Worm (Caenorhabditis elegans) whole organism, L4 larva: Measurements from ENCODE around the gene nhr-68.

Source experiments
- D1046.2 ChIP-seq: fragments of 200-800 bp; sonication (Bioruptor generic); IDR thresholded peaks from 2 replicates; pipeline ENCODE4 v1.3.6; 2022; ENCODE audit warnings: missing genetic modification characterization, missing compliant biosample characterization
- F26F4.8 ChIP-seq: fragments of 200-800 bp; sonication (Bioruptor generic); conservative IDR thresholded peaks from 2 replicates; pipeline ENCODE4 v1.3.6; 2022; ENCODE audit warnings: missing genetic modification characterization, missing compliant biosample characterization
- T20F7.1 ChIP-seq: fragments of 200-800 bp; sonication (Bioruptor generic); optimal IDR thresholded peaks from 2 replicates; lab custom pipeline; 2018; ENCODE audit warnings: mild to moderate bottlenecking, missing genetic modification characterization, missing compliant biosample characterization
- Y48G9A.11 ChIP-seq: fragments of 200-800 bp; sonication (Bioruptor generic); IDR thresholded peaks from 2 replicates; pipeline ENCODE4 v1.3.6; 2022; ENCODE audit warnings: missing genetic modification reagents, missing genetic modification characterization, missing compliant biosample characterization
- Y75B8A.6 ChIP-seq: fragments of 200-800 bp; sonication (Bioruptor generic); IDR thresholded peaks from 2 replicates; pipeline ENCODE4 v1.3.6; 2022; ENCODE audit warnings: missing genetic modification reagents, missing genetic modification characterization, missing compliant biosample characterization
- ZK337.2 ChIP-seq: fragments of 200-800 bp; sonication (Bioruptor generic); IDR thresholded peaks from 2 replicates; pipeline ENCODE4 v1.3.6; 2022; ENCODE audit warnings: missing genetic modification reagents, missing genetic modification characterization, missing compliant biosample characterization
- aha-1 ChIP-seq: fragments of 150-350 bp; peaks from one replicate; lab custom pipeline; 2014; ENCODE audit warnings: missing biosample characterization, missing genetic modification characterization
- ceh-32 ChIP-seq: sonication (generic microtip); optimal IDR thresholded peaks from 2 replicates; lab custom pipeline; 2016; ENCODE audit warnings: mild to moderate bottlenecking, missing genetic modification characterization, missing compliant biosample characterization; ENCODE audit not compliant: poor library complexity
- ceh-62 ChIP-seq: sonication (generic microtip); optimal IDR thresholded peaks from 2 replicates; lab custom pipeline; 2017; ENCODE audit warnings: missing biosample characterization, missing genetic modification characterization
- ceh-82 ChIP-seq: sonication (generic microtip); optimal IDR thresholded peaks from 2 replicates; lab custom pipeline; 2017; ENCODE audit warnings: missing biosample characterization, missing genetic modification characterization
- ces-1 ChIP-seq: fragments of 150-350 bp; sonication (generic microtip); optimal IDR thresholded peaks from 4 replicates; lab custom pipeline; 2014; ENCODE audit warnings: missing biosample characterization, missing genetic modification reagents, missing genetic modification characterization
- ctbp-1 ChIP-seq: fragments of 200-800 bp; sonication (Bioruptor generic); IDR thresholded peaks from 2 replicates; pipeline ENCODE4 v1.3.6; 2022; ENCODE audit warnings: missing genetic modification reagents, missing genetic modification characterization, missing compliant biosample characterization
- daf-12 ChIP-seq: fragments of 150-350 bp; optimal IDR thresholded peaks from 2 replicates; lab custom pipeline; 2014; ENCODE audit warnings: missing biosample characterization, missing genetic modification reagents, missing genetic modification characterization
- daf-19 ChIP-seq: fragments of 200-800 bp; sonication (Bioruptor generic); conservative IDR thresholded peaks from 2 replicates; pipeline ENCODE4 v1.3.6; 2022; ENCODE audit warnings: missing genetic modification characterization, missing compliant biosample characterization
- daf-8 ChIP-seq: fragments of 200-800 bp; sonication (Bioruptor generic); IDR thresholded peaks from 2 replicates; pipeline ENCODE4 v1.3.6; 2022; ENCODE audit warnings: missing genetic modification characterization, missing compliant biosample characterization
- dmd-8 ChIP-seq: fragments of 200-800 bp; sonication (Bioruptor generic); IDR thresholded peaks from 2 replicates; pipeline ENCODE4 v1.3.6; 2022; ENCODE audit warnings: missing genetic modification characterization, missing compliant biosample characterization
- dmd-9 ChIP-seq: fragments of 200-800 bp; sonication (Bioruptor generic); IDR thresholded peaks from 2 replicates; pipeline ENCODE4 v1.3.6; 2022; ENCODE audit warnings: missing genetic modification reagents, missing genetic modification characterization, missing compliant biosample characterization
- duxl-1 ChIP-seq: sonication (generic microtip); optimal IDR thresholded peaks from 2 replicates; lab custom pipeline; 2016; ENCODE audit warnings: mild to moderate bottlenecking, missing genetic modification characterization, moderate library complexity, missing compliant biosample characterization; ENCODE audit not compliant: poor library complexity
- egl-27 ChIP-seq: sonication (generic microtip); optimal IDR thresholded peaks from 3 replicates; lab custom pipeline; 2017; ENCODE audit warnings: missing biosample characterization, missing genetic modification reagents, missing genetic modification characterization
- fos-1 ChIP-seq: fragments of 150-350 bp; optimal IDR thresholded peaks from 2 replicates; lab custom pipeline; 2014; ENCODE audit warnings: missing biosample characterization, missing genetic modification characterization
- gei-8 ChIP-seq: fragments of 200-800 bp; sonication (Bioruptor generic); optimal IDR thresholded peaks from 2 replicates; lab custom pipeline; 2018; ENCODE audit warnings: mild to moderate bottlenecking, missing genetic modification characterization, missing compliant biosample characterization
- hif-1 ChIP-seq, 2 experiments: sonication (generic microtip); optimal IDR thresholded peaks; 2 replicates each; lab custom pipeline; 2016 to 2017; ENCODE audit warnings: missing compliant biosample characterization in 2 of 2, missing genetic modification characterization in 2 of 2, missing genetic modification reagents in 2 of 2, missing genotype in 2 of 2, mild to moderate bottlenecking in 1 of 2
- hmg-1.1 ChIP-seq: fragments of 200-800 bp; sonication (Bioruptor generic); IDR thresholded peaks from 2 replicates; pipeline ENCODE4 v1.3.6; 2022; ENCODE audit warnings: missing genetic modification reagents, missing genetic modification characterization, missing compliant biosample characterization
- lim-7 ChIP-seq: fragments of 200-800 bp; sonication (Bioruptor generic); IDR thresholded peaks from 2 replicates; pipeline ENCODE4 v1.3.6; 2022; ENCODE audit warnings: missing genetic modification characterization, missing compliant biosample characterization
- lin-1 ChIP-seq: fragments of 200-800 bp; sonication (Bioruptor generic); IDR thresholded peaks from 2 replicates; pipeline ENCODE4 v1.3.6; 2022; ENCODE audit warnings: missing genetic modification reagents, missing genetic modification characterization, missing compliant biosample characterization
- lin-39 ChIP-seq: fragments of 150-350 bp; optimal IDR thresholded peaks from 2 replicates; lab custom pipeline; 2014; ENCODE audit warnings: missing biosample characterization, missing genetic modification reagents, missing genetic modification characterization
- madf-9 ChIP-seq: fragments of 200-800 bp; sonication (Bioruptor generic); conservative IDR thresholded peaks from 2 replicates; pipeline ENCODE4 v1.3.6; 2022; ENCODE audit warnings: missing genetic modification reagents, missing genetic modification characterization, missing compliant biosample characterization
- mdt-29 ChIP-seq: fragments of 200-800 bp; sonication (Bioruptor generic); IDR thresholded peaks from 2 replicates; pipeline ENCODE4 v1.3.6; 2022; ENCODE audit warnings: missing genetic modification reagents, missing genetic modification characterization, missing compliant biosample characterization
- mxl-3 ChIP-seq: fragments of 200-800 bp; sonication (Bioruptor generic); optimal IDR thresholded peaks from 2 replicates; lab custom pipeline; 2018; ENCODE audit warnings: mild to moderate bottlenecking, missing genetic modification characterization, missing compliant biosample characterization
- nhr-10 ChIP-seq: fragments of 150-350 bp; optimal IDR thresholded peaks from 2 replicates; lab custom pipeline; 2014; ENCODE audit warnings: missing biosample characterization, missing genetic modification characterization
- nhr-102 ChIP-seq: sonication (generic microtip); optimal IDR thresholded peaks from 2 replicates; lab custom pipeline; 2016; ENCODE audit warnings: mild to moderate bottlenecking, missing genetic modification characterization, moderate library complexity, missing compliant biosample characterization
- nhr-111 ChIP-seq: fragments of 200-800 bp; sonication (Bioruptor generic); optimal IDR thresholded peaks from 2 replicates; lab custom pipeline; 2018; ENCODE audit warnings: mild to moderate bottlenecking, missing genetic modification characterization, missing compliant biosample characterization
- nhr-41 ChIP-seq: fragments of 200-800 bp; sonication (Bioruptor generic); IDR thresholded peaks from 2 replicates; pipeline ENCODE4 v1.3.6; 2022; ENCODE audit warnings: missing genetic modification reagents, missing genetic modification characterization, missing compliant biosample characterization
- nhr-48 ChIP-seq: sonication (generic microtip); optimal IDR thresholded peaks from 2 replicates; lab custom pipeline; 2016; ENCODE audit warnings: mild to moderate bottlenecking, missing genetic modification characterization, missing compliant biosample characterization
- nhr-6 ChIP-seq: fragments of 150-350 bp; optimal IDR thresholded peaks from 2 replicates; lab custom pipeline; 2014; ENCODE audit warnings: missing biosample characterization, missing genetic modification characterization
- pha-4 ChIP-seq, 2 experiments: fragments of 150-350 bp in 1 of 2; fragments of 200-800 bp in 1 of 2; sonication (Bioruptor generic) in 1 of 2; IDR thresholded peaks in 1 of 2; optimal IDR thresholded peaks in 1 of 2; 2 replicates each; pipeline versions ENCODE4 v1.3.6 to Lab custom; 2014 to 2022; ENCODE audit warnings: missing genetic modification characterization in 2 of 2, missing genetic modification reagents in 2 of 2, missing biosample characterization in 1 of 2, missing compliant biosample characterization in 1 of 2
- pqm-1 ChIP-seq: sonication (generic microtip); optimal IDR thresholded peaks from 2 replicates; lab custom pipeline; 2017; ENCODE audit warnings: missing biosample characterization, missing genetic modification characterization
- saeg-2 ChIP-seq: fragments of 200-800 bp; sonication (Bioruptor generic); IDR thresholded peaks from 2 replicates; pipeline ENCODE4 v1.3.6; 2022; ENCODE audit warnings: missing genetic modification reagents, missing genetic modification characterization, missing compliant biosample characterization
- sdz-12 ChIP-seq: fragments of 200-800 bp; sonication (Bioruptor generic); optimal IDR thresholded peaks from 2 replicates; lab custom pipeline; 2018; ENCODE audit warnings: mild to moderate bottlenecking, missing genetic modification characterization, missing compliant biosample characterization
- snpc-1.2 ChIP-seq: fragments of 200-800 bp; sonication (Bioruptor generic); IDR thresholded peaks from 2 replicates; pipeline ENCODE4 v1.3.6; 2022; ENCODE audit warnings: missing genetic modification reagents, missing genetic modification characterization, missing compliant biosample characterization
- snpc-4 ChIP-seq: fragments of 150-350 bp; optimal IDR thresholded peaks from 2 replicates; lab custom pipeline; 2014; ENCODE audit warnings: missing biosample characterization, missing genetic modification characterization
- tag-97 ChIP-seq: fragments of 200-800 bp; sonication (Bioruptor generic); IDR thresholded peaks from 2 replicates; pipeline ENCODE4 v1.3.6; 2022; ENCODE audit warnings: missing genetic modification characterization, missing compliant biosample characterization
- unc-130 ChIP-seq: sonication (generic microtip); optimal IDR thresholded peaks from 2 replicates; lab custom pipeline; 2016; ENCODE audit warnings: missing genetic modification reagents, missing genetic modification characterization, missing compliant biosample characterization
- zfp-2 ChIP-seq: sonication (generic microtip); optimal IDR thresholded peaks from 2 replicates; lab custom pipeline; 2016; ENCODE audit warnings: mild to moderate bottlenecking, missing genetic modification characterization, missing compliant biosample characterization
- zfp-3 ChIP-seq: fragments of 200-800 bp; sonication (Bioruptor generic); conservative IDR thresholded peaks from 2 replicates; pipeline ENCODE4 v1.3.6; 2022; ENCODE audit warnings: missing genetic modification reagents, missing genetic modification characterization, missing compliant biosample characterization
- zip-11 ChIP-seq: fragments of 200-800 bp; sonication (Bioruptor generic); IDR thresholded peaks from 2 replicates; pipeline ENCODE4 v1.3.6; 2022; ENCODE audit warnings: missing genetic modification characterization, missing compliant biosample characterization
- ztf-11 ChIP-seq: fragments of 150-350 bp; optimal IDR thresholded peaks from 2 replicates; lab custom pipeline; 2014; ENCODE audit warnings: missing biosample characterization, missing genetic modification characterization
- ztf-7 ChIP-seq: fragments of 150-350 bp; optimal IDR thresholded peaks from 2 replicates; lab custom pipeline; 2014; ENCODE audit warnings: missing biosample characterization, missing genetic modification characterization

The nhr-68 gene

DNA sequence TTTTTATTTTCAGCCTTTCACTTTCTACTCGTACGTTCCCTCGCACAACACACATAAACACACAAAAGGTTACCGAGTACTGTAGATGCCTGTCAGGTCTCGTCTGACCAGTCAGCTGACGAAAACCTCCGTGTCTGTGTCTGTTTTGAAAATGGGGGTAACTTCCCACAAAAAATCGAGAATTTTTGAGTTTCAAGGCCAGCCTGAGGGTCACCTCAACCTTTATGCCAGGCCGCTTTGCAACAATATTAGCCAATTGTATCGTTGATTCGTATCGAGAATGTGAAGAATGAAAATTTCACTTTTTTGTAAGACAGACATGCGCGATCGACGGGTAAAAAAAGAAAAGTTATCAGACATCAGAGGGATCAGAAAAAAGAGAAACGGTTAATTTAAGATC, 42.1 kb upstream of the nhr-68 start (continued):
- TF ChIP-seq daf-19 (GFP tag; lab: Robert Waterston, UW), result no peak
- TF ChIP-seq zfp-3 (GFP tag; lab: Robert Waterston, UW), result no peak
- no peak for TF ChIP-seq mxl-3 (GFP tag; lab: Kevin White, UChicago)
- TF ChIP-seq ceh-32, result no peak
- TF ChIP-seq tag-97 (GFP tag; lab: Robert Waterston, UW), result no peak
- TF ChIP-seq hif-1 (tag; optimal IDR thresholded peaks at IDR 0.05; lab: Kevin White, UChicago), result no peak
- no peak for TF ChIP-seq ces-1 (GFP tag; lab: Kevin White, UChicago)
- no peak for TF ChIP-seq D1046.2 (GFP tag; lab: Robert Waterston, UW)
- TF ChIP-seq mdt-29 (GFP tag; lab: Robert Waterston, UW), result no peak
- no peak for TF ChIP-seq F26F4.8 (GFP tag; lab: Robert Waterston, UW)
- TF ChIP-seq nhr-6, result no peak
- no peak for TF ChIP-seq sdz-12
- TF ChIP-seq nhr-41 (GFP tag; lab: Robert Waterston, UW), result no peak
- TF ChIP-seq pha-4 (GFP tag; IDR thresholded peaks at IDR 0.05; lab: Robert Waterston, UW), result no peak
- no peak for TF ChIP-seq pha-4 (tag; optimal IDR thresholded peaks at IDR 0.05; lab: Kevin White, UChicago)
- TF ChIP-seq Y75B8A.6 (GFP tag; lab: Robert Waterston, UW), result no peak
- no peak for TF ChIP-seq zfp-2 (tag; lab: Kevin White, UChicago)
- TF ChIP-seq ceh-82, result no peak
- no peak for TF ChIP-seq fos-1 (tag; lab: Kevin White, UChicago)
- no peak for TF ChIP-seq nhr-48 (tag; lab: Kevin White, UChicago)
- TF ChIP-seq lin-1 (GFP tag; lab: Robert Waterston, UW), result no peak
- no peak for TF ChIP-seq ceh-62 (tag; lab: Kevin White, UChicago)
- no peak for TF ChIP-seq ztf-7 (tag; lab: Kevin White, UChicago)
- no peak for TF ChIP-seq nhr-102 (tag; lab: Kevin White, UChicago)
- no peak for TF ChIP-seq snpc-1.2 (GFP tag; lab: Robert Waterston, UW)
- no peak for TF ChIP-seq daf-8 (GFP tag; lab: Robert Waterston, UW)
- TF ChIP-seq lin-39 (tag; lab: Kevin White, UChicago), result no peak
- no peak for TF ChIP-seq madf-9 (GFP tag; lab: Robert Waterston, UW)
- no peak for TF ChIP-seq dmd-8 (GFP tag; lab: Robert Waterston, UW)
- TF ChIP-seq gei-8 (GFP tag; lab: Kevin White, UChicago), result no peak
- TF ChIP-seq snpc-4, result no peak
- no peak for TF ChIP-seq egl-27 (tag; lab: Kevin White, UChicago)

DNA sequence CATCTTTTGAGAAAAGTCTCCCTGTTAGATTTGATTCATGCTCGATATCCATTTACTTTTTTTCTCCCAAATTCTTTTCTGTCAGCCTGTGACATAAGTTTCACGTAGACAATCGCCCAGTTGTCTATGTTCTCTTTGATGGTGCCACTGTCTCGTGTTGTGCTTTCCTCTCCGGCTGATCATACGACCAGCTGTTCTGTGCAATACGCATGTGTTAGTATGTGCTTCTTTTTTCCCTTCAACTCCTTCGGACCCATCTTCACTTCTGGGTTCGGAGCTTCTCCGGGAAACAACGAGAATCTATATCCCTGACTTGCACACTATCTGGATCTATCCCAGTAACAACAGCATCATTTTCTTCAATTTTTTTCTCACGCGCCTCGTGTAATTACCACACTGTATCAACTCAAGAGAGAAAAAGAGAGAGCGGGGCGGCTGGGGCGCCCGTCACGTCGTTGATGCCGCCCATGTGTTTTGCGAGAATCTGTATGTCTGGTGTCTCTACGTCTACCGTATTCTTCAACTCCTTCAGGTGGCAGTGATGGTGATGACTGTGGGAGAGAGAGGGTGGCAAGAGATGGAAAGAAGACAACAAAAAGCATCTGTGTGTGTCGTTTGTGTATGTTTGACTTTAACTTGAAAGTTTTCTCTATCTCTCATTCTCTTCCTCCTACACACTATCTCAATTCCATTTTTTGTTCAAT, 41.3 kb upstream of the nhr-68 start:
- TF ChIP-seq hmg-1.1 (GFP tag; lab: Robert Waterston, UW), result peak; percentile 62
- TF ChIP-seq ztf-7 (tag; lab: Kevin White, UChicago), result no peak
- peak; percentile 88 for TF ChIP-seq aha-1 (tag; lab: Kevin White, UChicago)
- TF ChIP-seq ZK337.2, result no peak
- TF ChIP-seq tag-97 (GFP tag; lab: Robert Waterston, UW), result no peak
- TF ChIP-seq snpc-4, result no peak
- peak; percentile 26 for TF ChIP-seq zfp-2 (tag; lab: Kevin White, UChicago)
- no peak for TF ChIP-seq daf-12 (tag; lab: Kevin White, UChicago)
- TF ChIP-seq dmd-9 (GFP tag; lab: Robert Waterston, UW), result no peak
- TF ChIP-seq lim-7, result no peak
- no peak for TF ChIP-seq nhr-111 (GFP tag; lab: Kevin White, UChicago)
- no peak for TF ChIP-seq ceh-82
- TF ChIP-seq ztf-11, result no peak
- TF ChIP-seq T20F7.1 (GFP tag; lab: Kevin White, UChicago), result peak; percentile 71
- TF ChIP-seq saeg-2 (GFP tag; lab: Robert Waterston, UW), result no peak
- peak; percentile 62 for TF ChIP-seq nhr-10 (tag; lab: Kevin White, UChicago)
- TF ChIP-seq snpc-1.2 (GFP tag; lab: Robert Waterston, UW), result no peak
- TF ChIP-seq ctbp-1 (GFP tag; lab: Robert Waterston, UW), result peak; percentile 43; the same call in 1 of the 2 replicates
- peak; percentile 73 for TF ChIP-seq gei-8 (GFP tag; lab: Kevin White, UChicago)
- TF ChIP-seq Y48G9A.11 (GFP tag; lab: Robert Waterston, UW), result no peak
- TF ChIP-seq pqm-1 (tag; lab: Kevin White, UChicago), result peak; percentile 84
- no peak for TF ChIP-seq zip-11 (GFP tag; lab: Robert Waterston, UW)
- TF ChIP-seq duxl-1 (tag; lab: Kevin White, UChicago), result no peak
- no peak for TF ChIP-seq unc-130 (GFP tag; lab: Kevin White, UChicago)
- no peak for TF ChIP-seq lin-39 (tag; lab: Kevin White, UChicago)
- TF ChIP-seq nhr-102 (tag; lab: Kevin White, UChicago), result peak; percentile 49
- TF ChIP-seq nhr-48 (tag; lab: Kevin White, UChicago), result peak; percentile 89
